Fruit fly (Drosophila melanogaster): ENCODE results near the gene Doc2.

Doc2 gene

dm6 chr3L:9064976-9065761, 46.1 kb upstream of the Doc2 start (continued):
- TF ChIP-seq CG11294 (GFP tag; IDR thresholded peaks at IDR 0.05) (peak; percentile 74; the same call in 1 of the 2 replicates), esn (GFP tag; optimal IDR thresholded peaks at IDR 0.05) (peak; percentile 40), eg (GFP tag; IDR thresholded peaks at IDR 0.05) (peak; percentile 79), CG31627 (GFP tag; optimal IDR thresholded peaks at IDR 0.05) (peak; percentile 16), CG6276 (GFP tag; optimal IDR thresholded peaks at IDR 0.05) (peak; percentile 70), achi (GFP tag; optimal IDR thresholded peaks at IDR 0.05) (peak; percentile 56), OdsH (GFP tag; optimal IDR thresholded peaks at IDR 0.05) (peak; percentile 60), Hr39 (GFP tag; optimal IDR thresholded peaks at IDR 0.05) (peak; percentile 22), fd59A (GFP tag; optimal IDR thresholded peaks at IDR 0.05) (no peak), CG6808 (GFP tag; optimal IDR thresholded peaks at IDR 0.05) (no peak), CG8632 (GFP tag; optimal IDR thresholded peaks at IDR 0.05) (peak; percentile 18), fkh (GFP tag; optimal IDR thresholded peaks at IDR 0.05) (no peak), Met (GFP tag; optimal IDR thresholded peaks at IDR 0.05) (peak; percentile 22), Smox (GFP tag; optimal IDR thresholded peaks at IDR 0.05) (no peak), Hr38 (GFP tag; optimal IDR thresholded peaks at IDR 0.05) (no peak), CG10669 (GFP tag; optimal IDR thresholded peaks at IDR 0.05) (no peak)

- no peak for TF ChIP-seq spab (GFP tag; optimal IDR thresholded peaks at IDR 0.05)
- TF ChIP-seq CG32006 (GFP tag; optimal IDR thresholded peaks at IDR 0.05) = no peak
- TF ChIP-seq vri (GFP tag; optimal IDR thresholded peaks at IDR 0.05) = peak; percentile 13
- TF ChIP-seq Eip78C (GFP tag) = peak; percentile 19
These were observed 45.2 kb upstream of the Doc2 start for dm6 chr3L:9064207-9064754.

DNA sequence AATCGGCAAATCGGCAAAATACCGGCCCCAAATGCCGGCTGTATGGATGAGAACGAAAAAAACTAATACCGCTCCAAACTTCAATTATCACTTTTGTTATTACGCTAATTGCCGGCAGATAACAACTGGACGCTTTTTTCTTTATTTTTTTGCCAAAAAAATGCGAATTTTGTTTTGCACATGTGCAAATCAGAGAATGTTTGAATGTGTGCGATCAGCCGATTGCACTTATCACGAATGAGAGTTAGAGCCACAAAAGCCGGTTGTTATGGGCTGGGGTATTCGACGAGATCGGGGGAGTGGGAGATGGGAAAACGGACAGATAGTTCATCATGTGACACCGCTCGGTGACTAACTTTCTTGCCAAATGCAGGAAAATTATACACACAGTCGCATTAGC, 44.6 kb upstream of the Doc2 start:
- TF ChIP-seq Hr4 (GFP tag; optimal IDR thresholded peaks at IDR 0.05) (no peak), vri (GFP tag; optimal IDR thresholded peaks at IDR 0.05) (peak; percentile 11)

dm6 chr3L:9062816-9063215, 43.8 kb upstream of the Doc2 start:
- TF ChIP-seq Eip78C (GFP tag) (peak; percentile 10), Met (GFP tag; optimal IDR thresholded peaks at IDR 0.05) (no peak)

DNA sequence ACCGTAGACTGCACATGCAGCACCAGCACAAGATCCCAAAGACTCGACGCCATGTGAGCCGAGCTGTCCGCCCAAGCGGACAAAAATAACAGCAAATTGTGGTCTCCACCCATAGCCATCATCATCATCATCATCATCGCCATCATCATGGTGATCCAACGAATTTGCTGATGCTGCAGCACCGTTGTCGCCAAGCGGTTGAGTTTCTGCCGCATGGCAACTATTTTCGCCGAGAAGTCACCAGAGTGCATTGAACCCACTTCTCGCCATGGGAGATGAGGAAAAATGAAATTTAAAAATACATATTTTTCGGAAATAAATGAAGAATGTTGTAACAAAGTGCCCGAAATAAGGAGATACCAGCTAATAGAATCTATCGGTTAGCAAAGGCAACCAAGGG, 42.4 kb upstream of the Doc2 start:
- TF ChIP-seq CG11902 (GFP tag; optimal IDR thresholded peaks at IDR 0.05) (no peak), Blimp-1 (GFP tag; optimal IDR thresholded peaks at IDR 0.05) (no peak), CG11294 (GFP tag; IDR thresholded peaks at IDR 0.05) (no peak), Lpt (GFP tag; optimal IDR thresholded peaks at IDR 0.05) (no peak), CG6854 (GFP tag; optimal IDR thresholded peaks at IDR 0.05) (no peak), fd85E (GFP tag; optimal IDR thresholded peaks at IDR 0.05) (no peak), Hr38 (GFP tag; optimal IDR thresholded peaks at IDR 0.05) (no peak), CG7368 (GFP tag; optimal IDR thresholded peaks at IDR 0.05) (no peak), CG15336 (GFP tag; IDR thresholded peaks at IDR 0.05) (no peak)

DNA sequence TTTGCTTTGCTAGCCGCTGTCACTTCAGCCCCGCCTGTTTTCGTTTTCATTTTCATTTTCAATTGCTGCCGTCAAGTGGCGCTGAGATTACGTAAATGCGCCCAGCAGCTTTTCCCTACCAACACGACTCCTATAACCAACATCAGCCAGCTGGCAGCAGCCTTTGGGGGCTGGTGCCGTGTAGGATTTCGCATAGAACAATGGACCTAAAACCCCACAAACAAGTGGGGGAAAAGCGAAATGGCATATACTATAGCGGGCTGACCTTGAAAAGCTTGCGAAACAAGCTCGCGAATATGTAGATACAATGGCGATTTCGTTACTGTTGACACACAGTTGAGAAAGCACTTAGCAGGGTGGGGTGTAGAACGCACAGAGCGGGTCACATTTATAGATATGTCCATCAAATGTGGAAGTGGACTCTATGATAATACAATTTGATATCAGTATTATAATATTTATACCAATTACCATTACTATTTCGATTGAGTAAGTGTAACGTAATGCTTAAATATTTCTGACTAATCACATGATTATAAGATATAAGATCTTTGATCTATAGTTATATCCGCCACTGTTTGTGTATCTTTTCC, 40.7 kb upstream of the Doc2 start:
- TF ChIP-seq Eip75B (GFP tag; optimal IDR thresholded peaks at IDR 0.05) (no peak), dsx (GFP tag; optimal IDR thresholded peaks at IDR 0.05; ENCODE audit: poor library complexity, severe bottlenecking) (peak; percentile 28), esn (GFP tag; optimal IDR thresholded peaks at IDR 0.05) (no peak), salr (GFP tag; optimal IDR thresholded peaks at IDR 0.05) (no peak), fkh (GFP tag; optimal IDR thresholded peaks at IDR 0.05) (peak; percentile 15), CG6276 (GFP tag; optimal IDR thresholded peaks at IDR 0.05) (no peak), Blimp-1 (GFP tag; optimal IDR thresholded peaks at IDR 0.05) (no peak), Sox15 (GFP tag; optimal IDR thresholded peaks at IDR 0.05) (no peak), CG1621 (tag; optimal IDR thresholded peaks at IDR 0.05) (peak; percentile 2), acj6 (GFP tag; optimal IDR thresholded peaks at IDR 0.05) (peak; percentile 24), CG3919 (GFP tag; optimal IDR thresholded peaks at IDR 0.05) (no peak), CG16779 (tag; optimal IDR thresholded peaks at IDR 0.05) (no peak), CG8119 (GFP tag; IDR thresholded peaks at IDR 0.05) (peak; percentile 15; the same call in 1 of the 3 replicates), Met (GFP tag; optimal IDR thresholded peaks at IDR 0.05) (no peak), net (GFP tag; optimal IDR thresholded peaks at IDR 0.05) (no peak), CG11762 (GFP tag; optimal IDR thresholded peaks at IDR 0.05; ENCODE audit: insufficient read depth) (no peak), pdm3 (GFP tag; optimal IDR thresholded peaks at IDR 0.05) (no peak)

All from whole organism, prepupa.